Worm (Caenorhabditis elegans) whole organism, young adult: ENCODE data around the gene C16C10.9.

ENCODE experiments used
- B0019.2 ChIP-seq: fragments of 200-800 bp; sonication (Bioruptor generic); conservative IDR thresholded peaks from 2 replicates; pipeline ENCODE4 v1.3.6; 2022; ENCODE audit warnings: missing genetic modification reagents, missing genetic modification characterization, missing compliant biosample characterization
- B0035.1 ChIP-seq: sonication (generic microtip); optimal IDR thresholded peaks from 2 replicates; lab custom pipeline; 2016; ENCODE audit warnings: missing genetic modification characterization, mild to moderate bottlenecking, missing compliant biosample characterization, missing genotype, missing genetic modification reagents
- F49E8.2 ChIP-seq: sonication (generic microtip); optimal IDR thresholded peaks from 3 replicates; lab custom pipeline; 2017; ENCODE audit warnings: missing genetic modification characterization, mild to moderate bottlenecking, missing compliant biosample characterization, antibody characterized with exemption, moderate library complexity; ENCODE audit not compliant: insufficient read depth
- attf-5 ChIP-seq: fragments of 200-800 bp; sonication (Bioruptor generic); optimal IDR thresholded peaks from 2 replicates; lab custom pipeline; 2018; ENCODE audit warnings: mild to moderate bottlenecking, missing genetic modification characterization, missing compliant biosample characterization
- cebp-1 ChIP-seq, 2 experiments: fragments of 200-800 bp in 1 of 2; sonication (Bioruptor generic) in 1 of 2; sonication (generic microtip) in 1 of 2; IDR thresholded peaks in 1 of 2; optimal IDR thresholded peaks in 1 of 2; 2 replicates each; pipeline versions ENCODE4 v1.3.6 to Lab custom; 2017 to 2022; ENCODE audit warnings: missing compliant biosample characterization in 2 of 2, missing genetic modification characterization in 2 of 2, mild to moderate bottlenecking in 1 of 2, missing genetic modification reagents in 1 of 2, moderate library complexity in 1 of 2
- chd-7 ChIP-seq: sonication (generic microtip); optimal IDR thresholded peaks from 2 replicates; lab custom pipeline; 2016; ENCODE audit warnings: mild to moderate bottlenecking, missing genetic modification characterization, moderate library complexity, missing compliant biosample characterization
- efl-1 ChIP-seq: fragments of 150-350 bp; optimal IDR thresholded peaks from 2 replicates; lab custom pipeline; 2014; ENCODE audit warnings: missing biosample characterization, missing genetic modification reagents, missing genetic modification characterization
- egl-44 ChIP-seq: fragments of 200-800 bp; sonication (Bioruptor generic); IDR thresholded peaks from 2 replicates; pipeline ENCODE4 v1.3.6; 2022; ENCODE audit warnings: missing genetic modification reagents, missing genetic modification characterization, missing compliant biosample characterization
- let-526 ChIP-seq: fragments of 200-800 bp; sonication (Bioruptor generic); IDR thresholded peaks from 2 replicates; pipeline ENCODE4 v1.3.6; 2022; ENCODE audit warnings: missing genetic modification reagents, missing genetic modification characterization, missing compliant biosample characterization
- mes-4 ChIP-seq: sonication (generic microtip); optimal IDR thresholded peaks from 2 replicates; lab custom pipeline; 2016; ENCODE audit warnings: missing genotype, missing genetic modification characterization, missing compliant biosample characterization
- nfya-1 ChIP-seq: sonication (generic microtip); optimal IDR thresholded peaks from 2 replicates; lab custom pipeline; 2017; ENCODE audit warnings: antibody characterized with exemption, missing compliant biosample characterization, missing genetic modification characterization, borderline replicate concordance; ENCODE audit not compliant: insufficient read depth
- sea-2 ChIP-seq: fragments of 200-800 bp; sonication (Bioruptor generic); IDR thresholded peaks from 2 replicates; pipeline ENCODE4 v1.3.6; 2022; ENCODE audit warnings: missing genetic modification characterization, missing compliant biosample characterization
- unc-130 ChIP-seq: sonication (generic microtip); optimal IDR thresholded peaks from 2 replicates; lab custom pipeline; 2016; ENCODE audit warnings: missing genetic modification reagents, missing genetic modification characterization, missing compliant biosample characterization
- ztf-25 ChIP-seq: fragments of 200-800 bp; sonication (Bioruptor generic); IDR thresholded peaks from 2 replicates; pipeline ENCODE4 v1.3.6; 2022; ENCODE audit warnings: missing genetic modification reagents, missing genetic modification characterization, missing compliant biosample characterization

DNA sequence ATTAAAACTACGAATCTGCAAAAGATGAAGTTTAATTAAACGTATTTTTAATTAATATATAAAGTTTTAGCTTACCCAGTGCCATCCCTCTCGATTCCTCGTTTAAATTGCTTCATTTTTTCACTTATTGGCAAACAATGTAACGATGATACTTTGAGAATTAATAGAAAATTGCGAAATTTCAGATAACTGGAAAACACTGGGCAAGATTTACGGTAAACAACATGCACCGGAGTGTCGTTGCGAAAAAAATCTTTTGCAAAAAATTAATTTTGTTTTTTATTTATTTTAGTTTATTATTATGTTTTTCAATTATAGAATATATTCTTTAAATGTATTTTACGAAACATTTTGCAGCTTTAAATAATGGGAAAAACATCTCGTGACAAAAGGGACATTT, 46.9 kb upstream of the C16C10.9 start, which contains the start of the genes pelo-1 and R74.7:
- TF ChIP-seq nfya-1 (no peak), cebp-1 (GFP tag; IDR thresholded peaks at IDR 0.05; lab: Robert Waterston, UW) (peak; percentile 70; the same call in 1 of the 2 replicates), cebp-1 (tag; optimal IDR thresholded peaks at IDR 0.05; lab: Kevin White, UChicago) (peak; percentile 95), egl-44 (GFP tag; lab: Robert Waterston, UW) (no peak), attf-5 (GFP tag; lab: Kevin White, UChicago) (no peak), ztf-25 (GFP tag; lab: Robert Waterston, UW) (no peak), efl-1 (GFP tag; lab: Kevin White, UChicago) (no peak), sea-2 (GFP tag; lab: Robert Waterston, UW) (no peak), F49E8.2 (tag; lab: Kevin White, UChicago) (no peak), B0019.2 (GFP tag; lab: Robert Waterston, UW) (no peak), B0035.1 (no peak), unc-130 (GFP tag; lab: Kevin White, UChicago) (no peak), mes-4 (tag; lab: Kevin White, UChicago) (no peak), chd-7 (tag; lab: Kevin White, UChicago) (no peak), let-526 (GFP tag; lab: Robert Waterston, UW) (no peak)
